Worm (Caenorhabditis elegans): ENCODE data around the gene srj-53.

srj-53 gene

DNA sequence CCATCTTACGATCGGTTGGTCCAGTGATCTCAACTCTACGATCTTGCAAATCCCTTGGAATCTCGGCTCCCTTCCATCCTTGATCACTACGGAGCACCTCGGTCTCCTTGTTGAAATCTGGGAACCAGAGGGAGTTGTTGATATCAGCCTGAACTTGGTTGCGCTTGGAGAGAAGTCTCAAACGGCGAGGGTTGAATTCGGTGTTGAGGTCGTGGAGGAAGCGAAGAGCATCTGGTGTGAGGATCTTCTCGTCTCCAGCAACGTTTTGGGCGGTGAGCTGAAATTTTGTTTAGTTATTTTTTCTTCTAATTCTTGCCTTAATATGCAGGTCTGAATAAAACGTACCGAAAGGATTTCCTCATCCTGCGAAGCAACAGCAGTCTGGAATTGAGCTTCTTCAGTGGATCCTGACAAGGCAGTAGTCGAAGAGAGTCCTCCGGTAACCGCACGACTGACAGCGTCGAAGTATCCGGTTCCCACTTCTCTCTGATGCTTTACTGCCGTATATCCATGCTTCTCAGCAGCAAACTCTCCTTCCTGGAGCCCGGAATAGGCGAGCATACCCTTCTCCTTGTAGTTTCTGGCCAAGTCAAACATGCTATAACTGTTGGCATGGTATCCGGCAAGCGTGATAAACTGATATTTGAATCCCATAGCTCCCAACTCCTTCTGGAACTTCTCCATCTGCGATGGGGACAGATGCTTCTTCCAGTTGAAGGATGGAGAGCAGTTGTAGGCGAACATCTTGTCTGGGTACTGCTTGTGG lies 31.5 kb upstream of the srj-53 start:
- TF ChIP-seq lsy-2 (tag; optimal IDR thresholded peaks at IDR 0.05) (no peak), pha-4 (tag; optimal IDR thresholded peaks at IDR 0.05) (no peak), nhr-2 (tag; optimal IDR thresholded peaks at IDR 0.05) (no peak), sem-2 (GFP tag; optimal IDR thresholded peaks at IDR 0.05) (no peak), ztf-11 (tag; optimal IDR thresholded peaks at IDR 0.05) (no peak), hlh-1 (tag; optimal IDR thresholded peaks at IDR 0.05) (no peak), nhr-76 (tag; optimal IDR thresholded peaks at IDR 0.05) (no peak), mab-5 (tag; optimal IDR thresholded peaks at IDR 0.05) (no peak), cnd-1 (tag; optimal IDR thresholded peaks at IDR 0.05) (no peak), lin-13 (tag; optimal IDR thresholded peaks at IDR 0.05) (no peak), ceh-43 (GFP tag; optimal IDR thresholded peaks at IDR 0.05) (no peak), zip-8 (tag; optimal IDR thresholded peaks at IDR 0.05) (no peak), bed-3 (GFP tag; optimal IDR thresholded peaks at IDR 0.05) (no peak), mep-1 (tag; optimal IDR thresholded peaks at IDR 0.05) (no peak), nhr-12 (tag; optimal IDR thresholded peaks at IDR 0.05) (no peak), unc-120 (tag; optimal IDR thresholded peaks at IDR 0.05; ENCODE audit: poor library complexity, severe bottlenecking) (no peak), ceh-83 (GFP tag; optimal IDR thresholded peaks at IDR 0.05) (no peak), unc-62 (GFP tag; optimal IDR thresholded peaks at IDR 0.05) (no peak)

DNA sequence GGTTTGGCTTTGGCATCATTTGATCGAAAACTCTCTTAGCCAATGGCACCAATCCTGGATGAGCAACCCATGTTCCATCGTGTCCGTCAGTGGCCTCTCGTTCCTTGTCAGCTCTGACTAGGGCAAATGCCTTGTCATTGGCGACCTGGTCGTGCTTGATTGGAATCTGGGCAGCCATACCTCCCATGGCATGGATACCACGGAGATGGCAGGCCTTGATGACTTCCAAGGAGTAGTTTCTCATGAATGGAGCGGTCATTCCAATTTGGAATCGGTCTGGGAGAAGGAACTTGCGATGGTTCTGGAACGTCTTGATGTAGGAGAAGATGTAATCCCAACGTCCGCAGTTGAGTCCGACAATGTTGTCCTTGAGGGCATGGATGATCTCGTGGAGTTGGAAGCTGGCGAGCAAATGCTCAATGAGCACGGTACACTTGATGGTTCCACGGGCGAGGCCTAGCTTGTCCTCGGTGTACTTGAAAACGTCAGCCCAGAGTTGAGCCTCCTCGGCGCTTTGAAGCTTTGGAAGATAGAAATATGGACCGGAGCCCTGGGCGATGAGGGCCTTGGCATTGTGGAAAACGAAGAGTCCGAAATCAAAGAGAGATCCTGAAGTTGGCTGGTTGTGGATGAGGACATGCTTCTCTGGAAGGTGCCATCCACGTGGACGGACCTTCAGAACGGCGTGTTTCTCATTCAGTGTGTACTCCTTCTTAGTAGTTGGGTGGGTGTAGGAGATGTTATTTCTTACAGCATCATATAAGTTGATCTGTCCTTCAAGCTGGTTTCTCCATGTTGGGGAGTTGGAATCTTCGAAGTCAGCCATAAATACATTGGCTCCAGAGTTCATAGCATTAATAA lies 30.7 kb upstream of the srj-53 start:
- no peak for TF ChIP-seq sem-2 (GFP tag; optimal IDR thresholded peaks at IDR 0.05)
- no peak for TF ChIP-seq zip-8 (tag; optimal IDR thresholded peaks at IDR 0.05)
- TF ChIP-seq mls-2 (tag; optimal IDR thresholded peaks at IDR 0.05): no peak
- no peak for TF ChIP-seq cnd-1 (tag; optimal IDR thresholded peaks at IDR 0.05)
- no peak for TF ChIP-seq ham-2 (GFP tag; optimal IDR thresholded peaks at IDR 0.05)
- TF ChIP-seq flh-1 (GFP tag; optimal IDR thresholded peaks at IDR 0.05): no peak
- TF ChIP-seq nhr-28 (tag; optimal IDR thresholded peaks at IDR 0.05): no peak
- no peak for TF ChIP-seq mep-1 (tag; optimal IDR thresholded peaks at IDR 0.05)
- no peak for TF ChIP-seq hlh-1 (tag; optimal IDR thresholded peaks at IDR 0.05)
- TF ChIP-seq bed-3 (GFP tag; optimal IDR thresholded peaks at IDR 0.05): no peak
- no peak for TF ChIP-seq drap-1 (GFP tag; optimal IDR thresholded peaks at IDR 0.05)
- TF ChIP-seq M03D4.4 (tag; optimal IDR thresholded peaks at IDR 0.05): no peak
- TF ChIP-seq unc-62 (GFP tag; optimal IDR thresholded peaks at IDR 0.05): no peak
- TF ChIP-seq blmp-1 (tag; optimal IDR thresholded peaks at IDR 0.05): no peak
- no peak for TF ChIP-seq sptf-1 (tag; optimal IDR thresholded peaks at IDR 0.05)
- no peak for TF ChIP-seq snpc-4 (tag; optimal IDR thresholded peaks at IDR 0.05)
- TF ChIP-seq mab-5 (tag; optimal IDR thresholded peaks at IDR 0.05): no peak
- TF ChIP-seq elt-1 (tag; optimal IDR thresholded peaks at IDR 0.05; ENCODE audit: borderline replicate concordance, insufficient read depth): no peak

DNA sequence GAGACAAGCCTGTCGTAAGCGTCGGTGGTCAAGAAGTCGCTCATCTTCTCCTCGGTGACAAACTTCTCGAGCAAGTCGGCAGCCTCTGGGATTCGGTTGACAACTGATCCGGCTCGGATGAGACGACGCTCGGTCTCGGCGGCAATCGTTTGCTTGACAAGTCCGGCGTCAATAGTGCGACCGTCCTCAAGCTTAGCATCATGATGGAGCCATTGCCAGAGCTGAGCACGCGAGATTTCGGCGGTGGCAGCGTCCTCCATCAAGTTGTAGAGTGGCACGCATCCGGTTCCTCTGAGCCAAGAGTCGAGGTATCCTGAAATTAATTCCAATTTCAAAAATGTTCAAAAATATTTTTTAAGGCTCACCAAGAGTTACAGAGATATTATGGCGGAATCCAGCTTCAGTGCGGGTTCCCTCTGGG lies 30.0 kb upstream of the srj-53 start:
- TF ChIP-seq nhr-237 (tag; optimal IDR thresholded peaks at IDR 0.05): no peak

DNA sequence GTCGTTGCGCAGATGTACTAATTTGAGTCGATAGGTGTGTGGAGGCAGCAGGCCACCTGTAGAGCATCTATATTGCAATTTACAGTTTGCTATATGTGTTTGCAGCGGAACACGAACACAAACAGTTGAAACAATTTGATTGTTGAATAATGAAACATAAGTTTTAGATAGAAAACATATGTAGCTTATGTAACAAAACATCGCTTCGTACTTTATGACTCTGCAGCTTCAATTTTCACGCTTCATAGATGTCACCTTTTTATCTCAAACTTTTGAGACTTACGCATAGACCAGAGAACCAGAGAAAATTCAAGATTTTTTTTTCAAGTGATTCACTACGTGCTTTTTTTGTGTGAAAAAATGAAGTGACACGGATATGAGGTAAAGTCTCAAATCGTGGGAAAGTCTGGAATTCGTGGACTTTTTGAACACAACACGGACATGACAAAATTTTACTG lies 29.4 kb upstream of the srj-53 start, which contains the start of gene fbxb-72:
Gene fbxb-72, minus strand, starts transcription at position 58 of the 458 bp plus-strand sequence.
- peak; percentile 18 for TF ChIP-seq sptf-1 (tag; optimal IDR thresholded peaks at IDR 0.05)
- no peak for TF ChIP-seq ces-1 (GFP tag; optimal IDR thresholded peaks at IDR 0.05)
- peak; percentile 9 for TF ChIP-seq hlh-1 (tag; optimal IDR thresholded peaks at IDR 0.05)
- peak; percentile 44 for TF ChIP-seq ceh-39 (tag; optimal IDR thresholded peaks at IDR 0.05)
- no peak for TF ChIP-seq drap-1 (GFP tag; optimal IDR thresholded peaks at IDR 0.05)
- TF ChIP-seq bed-3 (GFP tag; optimal IDR thresholded peaks at IDR 0.05): no peak

All from whole organism, mixed stage, embryonic.